Worm (Caenorhabditis elegans): ENCODE measurements around the gene F37C4.6.
A peak's percentile ranks its signal among the peaks of the same experiment; 100 is the strongest.

F37C4.6 gene

DNA sequence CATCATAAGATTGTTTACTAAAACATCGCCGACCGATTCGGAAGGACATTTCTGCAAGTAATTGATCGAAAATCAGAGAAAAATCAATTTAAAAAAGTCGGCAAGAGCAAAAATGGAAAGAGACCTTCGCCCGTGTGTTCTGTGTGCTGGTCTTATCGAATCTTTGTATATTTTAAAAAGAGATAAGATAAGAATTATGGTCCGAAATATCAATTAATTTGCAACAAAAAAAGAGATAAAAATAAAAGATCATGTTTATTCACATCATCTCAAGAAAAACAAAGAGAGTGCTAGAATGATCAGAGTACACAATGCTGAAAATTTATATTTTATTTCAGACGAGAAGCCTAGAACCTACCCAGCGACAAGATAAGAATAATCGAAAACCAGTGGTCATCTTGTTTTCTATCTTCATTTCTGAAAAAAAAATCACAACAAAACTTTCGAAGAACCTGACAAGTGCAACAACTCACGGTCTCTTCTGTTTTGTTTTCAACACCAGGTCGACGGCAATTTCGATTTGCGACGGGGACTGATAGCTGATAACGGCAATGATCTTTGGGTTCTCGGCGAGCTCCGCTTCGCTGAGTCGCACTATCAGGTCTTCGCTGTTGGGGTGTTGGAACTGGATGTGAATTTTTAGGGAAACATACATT, at the start of gene F37C4.6:
Gene F37C4.6 (minus strand): TSS at position 51 of the 656 bp plus-strand sequence.
- TF ChIP-seq elt-2 (tag; optimal IDR thresholded peaks at IDR 0.05): peak; percentile 70
- no peak for TF ChIP-seq lin-35 (GFP tag; optimal IDR thresholded peaks at IDR 0.05)

DNA sequence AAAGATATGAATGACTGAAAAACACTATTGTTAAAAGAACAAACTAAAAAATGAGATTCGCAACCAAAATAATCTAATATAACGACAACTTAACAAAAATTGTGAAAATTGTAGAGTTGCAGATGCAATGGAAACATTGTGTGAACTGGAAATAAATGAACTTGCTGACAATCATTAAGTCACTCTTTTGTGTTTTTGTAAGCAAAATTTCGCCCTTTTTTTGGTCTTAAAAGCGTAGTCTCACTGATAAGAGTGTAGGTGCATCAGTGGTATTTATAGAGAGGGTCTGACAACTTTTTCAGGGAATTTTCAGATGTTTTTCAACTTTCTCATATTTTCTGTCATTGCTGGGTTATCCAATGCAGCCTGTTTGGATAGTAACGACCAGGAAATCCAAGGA, 48.0 kb upstream of the F37C4.6 start, which contains the start of gene clec-68:
Gene clec-68 (plus strand): TSS at position 301 of the 400 bp plus-strand sequence.
- TF ChIP-seq ceh-90 (tag; optimal IDR thresholded peaks at IDR 0.05) (no peak), pax-3 (tag; optimal IDR thresholded peaks at IDR 0.05) (no peak), ama-1 (optimal IDR thresholded peaks at IDR 0.05) (no peak), unc-86 (tag; optimal IDR thresholded peaks at IDR 0.05) (no peak), C16A3.4 (tag; optimal IDR thresholded peaks at IDR 0.05) (no peak), nhr-12 (tag; optimal IDR thresholded peaks at IDR 0.05) (no peak), Y116A8C.19 (tag; optimal IDR thresholded peaks at IDR 0.05; ENCODE audit: borderline replicate concordance) (no peak), mdl-1 (tag; optimal IDR thresholded peaks at IDR 0.05) (no peak), vab-15 (tag; optimal IDR thresholded peaks at IDR 0.05) (no peak), nhr-47 (tag; optimal IDR thresholded peaks at IDR 0.05) (no peak), nhr-84 (tag; optimal IDR thresholded peaks at IDR 0.05) (no peak)

DNA sequence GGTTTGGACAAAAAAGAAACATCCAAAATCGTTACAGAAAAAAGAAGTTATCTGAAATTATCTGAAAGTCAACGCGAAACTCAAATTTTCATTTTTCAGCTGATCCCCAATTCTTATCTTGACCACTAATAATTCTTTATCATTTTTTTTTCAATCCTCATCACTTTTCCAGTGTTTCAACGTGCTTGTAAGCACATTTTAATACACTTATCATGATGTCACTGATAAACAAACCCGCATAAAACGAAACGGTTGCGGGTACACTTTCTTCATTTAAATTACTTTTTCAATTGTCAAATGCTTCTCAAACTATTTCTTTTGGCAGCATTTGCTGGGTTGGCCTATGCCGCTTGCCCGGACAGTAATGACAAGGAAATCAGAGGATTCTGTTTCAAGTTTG, 43.8 kb upstream of the F37C4.6 start, which contains the start of gene clec-67:
Gene clec-67 (plus strand): TSS at position 268 of the 400 bp plus-strand sequence.
- TF ChIP-seq ztf-11 (tag; optimal IDR thresholded peaks at IDR 0.05) (no peak), elt-2 (tag; optimal IDR thresholded peaks at IDR 0.05) (peak; percentile 94), pqm-1 (tag; optimal IDR thresholded peaks at IDR 0.05) (peak; percentile 21)

DNA sequence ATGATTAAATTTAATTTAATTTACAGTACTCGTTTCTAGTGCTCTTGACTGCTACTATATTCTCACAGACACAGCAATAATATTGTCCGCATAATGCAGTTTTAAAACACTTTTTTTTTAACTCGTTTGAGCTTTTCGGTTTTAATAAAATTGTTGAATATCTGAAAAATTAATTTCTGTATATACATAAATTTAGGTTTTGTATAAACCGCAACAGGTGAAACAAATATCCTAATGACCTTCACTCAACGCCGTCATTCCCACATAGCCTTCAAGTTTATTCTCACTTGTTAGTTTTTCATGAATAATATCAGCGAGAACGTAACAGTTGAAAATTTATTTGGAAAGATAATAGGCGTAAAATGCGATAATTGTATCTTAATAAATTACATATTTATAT, 41.4 kb upstream of the F37C4.6 start, which contains the start of gene srz-19:
Gene srz-19 (plus strand): TSS at position 301 of the 400 bp plus-strand sequence.
- TF ChIP-seq lin-15B (tag; optimal IDR thresholded peaks at IDR 0.05) (no peak), ceh-88 (GFP tag; IDR thresholded peaks at IDR 0.05) (no peak), jun-1 (tag; optimal IDR thresholded peaks at IDR 0.05) (no peak), nhr-90 (tag; optimal IDR thresholded peaks at IDR 0.05; ENCODE audit: poor library complexity) (no peak), lin-13 (GFP tag; optimal IDR thresholded peaks at IDR 0.05) (no peak), ces-1 (GFP tag; optimal IDR thresholded peaks at IDR 0.05) (no peak), Y116A8C.19 (tag; optimal IDR thresholded peaks at IDR 0.05; ENCODE audit: borderline replicate concordance) (no peak)

DNA sequence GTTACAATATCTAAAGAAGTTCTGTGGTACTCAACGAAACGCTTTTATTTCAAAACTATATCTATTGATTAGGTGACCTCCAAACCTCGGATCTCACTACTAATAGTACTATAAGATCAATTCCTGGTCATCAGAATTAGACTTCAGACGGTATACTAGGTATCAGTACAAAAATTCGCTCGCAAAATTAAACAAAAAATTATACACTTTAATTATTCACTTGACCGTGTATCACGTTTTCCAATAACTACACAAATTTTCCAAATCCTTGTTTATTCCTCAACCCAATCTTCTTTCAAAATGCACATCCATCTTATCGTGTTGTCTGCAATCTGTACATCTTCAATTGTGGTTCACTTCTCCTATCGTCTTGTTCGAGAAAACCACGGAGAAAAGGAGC, 40.0 kb upstream of the F37C4.6 start, which contains the start of gene F56D6.23:
Gene F56D6.23 (plus strand): TSS at position 301 of the 400 bp plus-strand sequence.
- TF ChIP-seq efl-3 (GFP tag; optimal IDR thresholded peaks at IDR 0.05) (no peak), grh-1 (GFP tag; IDR thresholded peaks at IDR 0.05) (no peak), ceh-63 (GFP tag; optimal IDR thresholded peaks at IDR 0.05) (no peak), unc-130 (tag; optimal IDR thresholded peaks at IDR 0.05) (no peak), unc-62 (GFP tag; optimal IDR thresholded peaks at IDR 0.05) (no peak), snpc-4 (tag; optimal IDR thresholded peaks at IDR 0.05) (no peak), isw-1 (GFP tag; IDR thresholded peaks at IDR 0.05) (no peak), pqm-1 (tag; optimal IDR thresholded peaks at IDR 0.05) (no peak), ets-5 (GFP tag; IDR thresholded peaks at IDR 0.05) (no peak), xbp-1 (tag; optimal IDR thresholded peaks at IDR 0.05) (no peak)

DNA sequence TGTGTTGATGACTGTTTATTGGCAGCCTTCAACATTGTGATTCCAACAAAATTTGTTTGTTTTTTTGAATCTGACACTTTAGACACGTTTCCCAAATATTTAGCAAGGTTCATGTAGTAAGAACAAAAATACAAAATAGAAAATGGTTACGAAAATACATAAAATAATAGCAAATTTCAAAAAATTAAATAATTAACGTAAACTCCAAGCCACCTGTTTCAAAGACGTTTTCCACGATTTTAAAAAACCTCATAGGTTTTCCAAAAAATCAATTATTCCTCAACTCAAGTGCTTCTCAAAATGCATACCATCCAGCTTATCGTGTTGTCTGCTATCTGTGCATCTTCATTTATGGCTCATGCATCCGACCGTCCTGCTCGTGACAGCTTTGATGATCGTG, 39.3 kb upstream of the F37C4.6 start, which contains the start of gene F56D6.14:
Gene F56D6.14 (plus strand): TSS at position 301 of the 400 bp plus-strand sequence.
- no peak for TF ChIP-seq lin-14 (GFP tag; optimal IDR thresholded peaks at IDR 0.05)
- no peak for TF ChIP-seq nhr-47 (tag; optimal IDR thresholded peaks at IDR 0.05)
- TF ChIP-seq lir-3 (tag; optimal IDR thresholded peaks at IDR 0.05; ENCODE audit: poor library complexity): no peak
- TF ChIP-seq jun-1 (tag; optimal IDR thresholded peaks at IDR 0.05): no peak
- no peak for TF ChIP-seq rnt-1 (tag; optimal IDR thresholded peaks at IDR 0.05)
- no peak for TF ChIP-seq fos-1 (tag; optimal IDR thresholded peaks at IDR 0.05)
- no peak for TF ChIP-seq hlh-17 (GFP tag; optimal IDR thresholded peaks at IDR 0.05; ENCODE audit: borderline replicate concordance)

All from whole organism, L1 larva.